Worm (Caenorhabditis elegans): ENCODE measurements around the gene M88.3.

- TF ChIP-seq dao-5 (tag; optimal IDR thresholded peaks at IDR 0.05) = no peak
- no peak for TF ChIP-seq W03F9.2 (tag; optimal IDR thresholded peaks at IDR 0.05)
- no peak for TF ChIP-seq him-1 (tag; optimal IDR thresholded peaks at IDR 0.05)
Measured at ce11 chrIII:4584068-4584566, 39.3 kb upstream of the M88.3 start, which contains the start of gene F35G12.5.

Data from whole organism, L4/young adult.